Worm (Caenorhabditis elegans) whole organism, mixed stage, embryonic: ENCODE data around the gene eelo-2.

Experiments used
- M03D4.4 ChIP-seq: sonication (generic microtip); optimal IDR thresholded peaks from 2 replicates; lab custom pipeline; 2017; ENCODE audit warnings: mild to moderate bottlenecking, missing genetic modification characterization, missing compliant biosample characterization
- bed-3 ChIP-seq: fragments of 200-800 bp; sonication (Bioruptor generic); optimal IDR thresholded peaks from 3 replicates; lab custom pipeline; 2018; ENCODE audit warnings: mild to moderate bottlenecking, missing genetic modification characterization, moderate library complexity, missing compliant biosample characterization
- blmp-1 ChIP-seq: fragments of 150-350 bp; optimal IDR thresholded peaks from 2 replicates; lab custom pipeline; 2014; ENCODE audit warnings: missing biosample characterization, missing genetic modification characterization
- ceh-39 ChIP-seq: fragments of 150-350 bp; optimal IDR thresholded peaks from 2 replicates; lab custom pipeline; 2014; ENCODE audit warnings: missing biosample characterization, missing genetic modification characterization
- ceh-43 ChIP-seq: fragments of 200-800 bp; sonication (Bioruptor generic); optimal IDR thresholded peaks from 2 replicates; lab custom pipeline; 2018; ENCODE audit warnings: mild to moderate bottlenecking, missing genetic modification characterization, moderate library complexity, missing compliant biosample characterization
- ceh-83 ChIP-seq: fragments of 200-800 bp; sonication (Bioruptor generic); optimal IDR thresholded peaks from 2 replicates; lab custom pipeline; 2018; ENCODE audit warnings: mild to moderate bottlenecking, missing genetic modification characterization, missing compliant biosample characterization
- ces-1 ChIP-seq: fragments of 150-350 bp; optimal IDR thresholded peaks from 2 replicates; lab custom pipeline; 2014; ENCODE audit warnings: missing biosample characterization, missing genetic modification reagents, missing genetic modification characterization
- cnd-1 ChIP-seq: fragments of 200-800 bp; sonication (Bioruptor generic); optimal IDR thresholded peaks from 2 replicates; lab custom pipeline; 2018; ENCODE audit warnings: mild to moderate bottlenecking, missing genetic modification characterization, missing compliant biosample characterization
- drap-1 ChIP-seq: fragments of 200-800 bp; sonication (Bioruptor generic); optimal IDR thresholded peaks from 3 replicates; lab custom pipeline; 2018; ENCODE audit warnings: mild to moderate bottlenecking, missing genetic modification characterization, missing compliant biosample characterization
- elt-1 ChIP-seq: sonication (generic microtip); optimal IDR thresholded peaks from 2 replicates; lab custom pipeline; 2017; ENCODE audit warnings: missing genetic modification characterization, mild to moderate bottlenecking, missing compliant biosample characterization, antibody characterized with exemption, moderate library complexity, borderline replicate concordance; ENCODE audit not compliant: insufficient read depth
- elt-3 ChIP-seq: fragments of 150-350 bp; optimal IDR thresholded peaks from 2 replicates; lab custom pipeline; 2014; ENCODE audit warnings: missing biosample characterization, missing genetic modification characterization
- flh-1 ChIP-seq: fragments of 200-800 bp; sonication (Bioruptor generic); optimal IDR thresholded peaks from 2 replicates; lab custom pipeline; 2018; ENCODE audit warnings: mild to moderate bottlenecking, missing genetic modification characterization, moderate library complexity, missing compliant biosample characterization
- ham-2 ChIP-seq: fragments of 200-800 bp; sonication (Bioruptor generic); optimal IDR thresholded peaks from 2 replicates; lab custom pipeline; 2018; ENCODE audit warnings: mild to moderate bottlenecking, missing genetic modification characterization, missing compliant biosample characterization
- hlh-1 ChIP-seq: fragments of 150-350 bp; optimal IDR thresholded peaks from 2 replicates; lab custom pipeline; 2014; ENCODE audit warnings: missing biosample characterization, missing genetic modification reagents, missing genetic modification characterization
- lin-13 ChIP-seq: fragments of 150-350 bp; optimal IDR thresholded peaks from 2 replicates; lab custom pipeline; 2014; ENCODE audit warnings: missing biosample characterization, missing genetic modification characterization
- lin-32 ChIP-seq: fragments of 200-800 bp; sonication (Bioruptor generic); optimal IDR thresholded peaks from 2 replicates; lab custom pipeline; 2018; ENCODE audit warnings: mild to moderate bottlenecking, missing genetic modification characterization, missing compliant biosample characterization
- lsy-2 ChIP-seq: fragments of 150-350 bp; optimal IDR thresholded peaks from 2 replicates; lab custom pipeline; 2014; ENCODE audit warnings: missing biosample characterization, missing genetic modification characterization
- mab-5 ChIP-seq: fragments of 150-350 bp; optimal IDR thresholded peaks from 2 replicates; lab custom pipeline; 2014; ENCODE audit warnings: missing biosample characterization, missing genetic modification characterization
- mep-1 ChIP-seq: fragments of 150-350 bp; optimal IDR thresholded peaks from 2 replicates; lab custom pipeline; 2017; ENCODE audit warnings: missing biosample characterization, missing genetic modification reagents, missing genetic modification characterization, inconsistent platforms
- mls-2 ChIP-seq: sonication (generic microtip); optimal IDR thresholded peaks from 2 replicates; lab custom pipeline; 2016; ENCODE audit warnings: mild to moderate bottlenecking, missing genetic modification characterization, moderate library complexity, missing compliant biosample characterization
- nhr-12 ChIP-seq: fragments of 150-350 bp; optimal IDR thresholded peaks from 2 replicates; lab custom pipeline; 2014; ENCODE audit warnings: missing biosample characterization, missing genetic modification characterization
- nhr-2 ChIP-seq: fragments of 150-350 bp; optimal IDR thresholded peaks from 2 replicates; lab custom pipeline; 2014; ENCODE audit warnings: missing biosample characterization, missing genetic modification characterization
- nhr-237 ChIP-seq: fragments of 150-350 bp; optimal IDR thresholded peaks from 2 replicates; lab custom pipeline; 2014; ENCODE audit warnings: missing biosample characterization, missing genetic modification characterization
- nhr-28 ChIP-seq: fragments of 150-350 bp; optimal IDR thresholded peaks from 2 replicates; lab custom pipeline; 2014; ENCODE audit warnings: missing biosample characterization, missing genetic modification characterization
- nhr-76 ChIP-seq: sonication (generic microtip); optimal IDR thresholded peaks from 2 replicates; lab custom pipeline; 2017; ENCODE audit warnings: missing biosample characterization, missing genetic modification characterization
- pha-4 ChIP-seq: fragments of 150-350 bp; optimal IDR thresholded peaks from 2 replicates; lab custom pipeline; 2018; ENCODE audit warnings: missing biosample characterization, missing genetic modification reagents, missing genetic modification characterization
- sem-2 ChIP-seq: fragments of 200-800 bp; sonication (Bioruptor generic); optimal IDR thresholded peaks from 2 replicates; lab custom pipeline; 2018; ENCODE audit warnings: mild to moderate bottlenecking, missing genetic modification characterization, missing compliant biosample characterization
- snpc-4 ChIP-seq: fragments of 150-350 bp; optimal IDR thresholded peaks from 2 replicates; lab custom pipeline; 2014; ENCODE audit warnings: missing biosample characterization, missing genetic modification characterization
- sptf-1 ChIP-seq: sonication (generic microtip); optimal IDR thresholded peaks from 2 replicates; lab custom pipeline; 2017; ENCODE audit warnings: mild to moderate bottlenecking, missing genetic modification characterization, moderate library complexity, missing compliant biosample characterization
- tbx-8 ChIP-seq: fragments of 200-800 bp; sonication (Bioruptor generic); optimal IDR thresholded peaks from 2 replicates; lab custom pipeline; 2018; ENCODE audit warnings: mild to moderate bottlenecking, missing genetic modification characterization, moderate library complexity, missing compliant biosample characterization
- unc-120 ChIP-seq: sonication (generic microtip); optimal IDR thresholded peaks from 2 replicates; lab custom pipeline; 2017; ENCODE audit warnings: missing genetic modification characterization, missing compliant biosample characterization; ENCODE audit not compliant: poor library complexity, severe bottlenecking
- unc-39 ChIP-seq: fragments of 150-350 bp; optimal IDR thresholded peaks from 2 replicates; lab custom pipeline; 2014; ENCODE audit warnings: missing biosample characterization, missing genetic modification characterization
- unc-62 ChIP-seq: fragments of 150-350 bp; optimal IDR thresholded peaks from 2 replicates; lab custom pipeline; 2014; ENCODE audit warnings: missing biosample characterization, missing genetic modification reagents, missing genetic modification characterization
- zip-8 ChIP-seq: fragments of 150-350 bp; optimal IDR thresholded peaks from 2 replicates; lab custom pipeline; 2014; ENCODE audit warnings: missing biosample characterization, missing genetic modification characterization
- ztf-11 ChIP-seq: fragments of 150-350 bp; optimal IDR thresholded peaks from 2 replicates; lab custom pipeline; 2014; ENCODE audit warnings: missing biosample characterization, missing genetic modification characterization

The eelo-2 gene

DNA sequence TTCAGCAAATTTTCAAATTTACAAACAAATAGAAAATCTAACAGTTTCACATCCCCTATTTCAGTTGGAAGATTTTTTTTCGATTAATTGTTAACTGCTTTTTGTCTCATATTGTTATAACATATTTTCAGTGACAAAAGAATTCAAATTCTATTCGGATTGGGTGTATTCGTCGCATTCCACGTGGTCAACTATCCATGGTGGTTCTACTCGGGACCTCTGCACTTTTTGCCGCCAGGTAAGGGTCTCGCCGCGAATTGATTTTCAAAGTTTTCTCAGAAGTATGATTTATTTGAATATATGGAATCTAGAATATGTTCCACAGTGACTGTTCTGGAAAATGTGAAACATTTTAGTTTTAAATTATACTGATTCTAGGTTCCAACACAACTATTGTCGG lies 1.4 kb upstream of the eelo-2 start:
- no peak for TF ChIP-seq hlh-1 (tag; lab: Kevin White, UChicago)
- no peak for TF ChIP-seq drap-1 (GFP tag; lab: Kevin White, UChicago)
- no peak for TF ChIP-seq unc-62
- no peak for TF ChIP-seq elt-1
- no peak for TF ChIP-seq unc-39
- TF ChIP-seq lin-32 = no peak
- no peak for TF ChIP-seq ceh-43 (GFP tag; lab: Kevin White, UChicago)
- no peak for TF ChIP-seq mep-1 (tag; lab: Kevin White, UChicago)
- TF ChIP-seq nhr-237 = no peak
- no peak for TF ChIP-seq snpc-4 (tag; lab: Kevin White, UChicago)
- TF ChIP-seq ham-2 (GFP tag; lab: Kevin White, UChicago) = no peak
- TF ChIP-seq nhr-76 (tag; lab: Kevin White, UChicago) = no peak
- no peak for TF ChIP-seq M03D4.4 (tag; lab: Kevin White, UChicago)
- no peak for TF ChIP-seq ztf-11 (tag; lab: Kevin White, UChicago)
- TF ChIP-seq unc-120 (tag; lab: Kevin White, UChicago) = no peak
- no peak for TF ChIP-seq nhr-28 (tag; lab: Kevin White, UChicago)
- no peak for TF ChIP-seq zip-8 (tag; lab: Kevin White, UChicago)
- TF ChIP-seq nhr-12 (tag; lab: Kevin White, UChicago) = no peak
- no peak for TF ChIP-seq lsy-2
- no peak for TF ChIP-seq nhr-2 (tag; lab: Kevin White, UChicago)

DNA sequence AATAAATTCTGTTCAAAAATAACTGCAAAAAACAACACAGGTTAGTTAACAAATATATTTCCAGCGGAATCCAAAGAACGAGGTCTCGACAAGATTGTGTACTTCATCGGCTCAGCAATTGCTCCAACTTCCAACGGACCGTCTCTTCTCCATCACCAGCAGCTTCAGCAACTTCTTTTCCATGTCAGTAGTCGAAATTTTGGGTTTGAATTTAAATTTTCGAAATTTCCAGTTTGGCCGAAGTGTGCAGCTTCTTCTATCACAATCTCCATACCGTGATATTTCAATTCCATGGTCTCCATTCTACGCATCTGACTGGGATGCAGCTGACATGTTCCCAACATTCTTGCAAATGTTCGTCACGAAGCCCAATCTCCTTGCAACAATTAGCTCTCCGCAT lies 3.5 kb downstream of the eelo-2 start:
- TF ChIP-seq unc-120 (tag; lab: Kevin White, UChicago) (no peak), snpc-4 (tag; lab: Kevin White, UChicago) (no peak), cnd-1 (tag; lab: Kevin White, UChicago) (no peak), blmp-1 (no peak), nhr-28 (tag; lab: Kevin White, UChicago) (no peak), ham-2 (GFP tag; lab: Kevin White, UChicago) (no peak), lsy-2 (no peak), nhr-12 (tag; lab: Kevin White, UChicago) (no peak), sptf-1 (no peak), mab-5 (tag; lab: Kevin White, UChicago) (no peak), elt-1 (no peak), drap-1 (GFP tag; lab: Kevin White, UChicago) (no peak), zip-8 (tag; lab: Kevin White, UChicago) (no peak), unc-62 (no peak), pha-4 (tag; lab: Kevin White, UChicago) (no peak), ces-1 (GFP tag; lab: Kevin White, UChicago) (no peak), ceh-39 (tag; lab: Kevin White, UChicago) (no peak), ceh-43 (GFP tag; lab: Kevin White, UChicago) (no peak)

DNA sequence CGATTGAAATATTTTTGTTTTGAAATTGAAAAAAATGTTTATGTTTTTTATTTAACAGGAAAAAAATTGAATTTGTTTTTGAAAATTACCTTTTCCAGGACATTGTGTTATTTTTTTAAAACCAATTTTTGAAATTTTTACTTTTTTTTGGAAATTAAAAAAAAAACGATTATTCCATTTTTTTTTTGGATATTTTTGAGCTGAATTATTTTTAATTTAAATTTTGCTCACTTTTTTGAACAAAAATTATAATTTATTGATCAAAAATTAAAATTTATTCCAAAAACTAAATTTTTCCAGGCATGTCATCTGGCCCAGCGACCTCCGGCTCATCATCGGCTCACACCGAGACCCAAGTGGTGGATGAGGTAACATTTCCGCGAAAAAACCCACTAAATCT lies 5.1 kb downstream of the eelo-2 start, which contains the start of gene gtf-2E1:
gtf-2E1 (plus strand) TSS at position 301 of the 400 bp plus-strand sequence.
- TF ChIP-seq elt-1 (no peak), nhr-28 (tag; lab: Kevin White, UChicago) (no peak), M03D4.4 (tag; lab: Kevin White, UChicago) (no peak), mls-2 (tag; lab: Kevin White, UChicago) (no peak), nhr-76 (tag; lab: Kevin White, UChicago) (no peak), unc-120 (tag; lab: Kevin White, UChicago) (no peak), hlh-1 (tag; lab: Kevin White, UChicago) (no peak), blmp-1 (no peak), drap-1 (GFP tag; lab: Kevin White, UChicago) (no peak), nhr-2 (tag; lab: Kevin White, UChicago) (no peak), lsy-2 (no peak)

DNA sequence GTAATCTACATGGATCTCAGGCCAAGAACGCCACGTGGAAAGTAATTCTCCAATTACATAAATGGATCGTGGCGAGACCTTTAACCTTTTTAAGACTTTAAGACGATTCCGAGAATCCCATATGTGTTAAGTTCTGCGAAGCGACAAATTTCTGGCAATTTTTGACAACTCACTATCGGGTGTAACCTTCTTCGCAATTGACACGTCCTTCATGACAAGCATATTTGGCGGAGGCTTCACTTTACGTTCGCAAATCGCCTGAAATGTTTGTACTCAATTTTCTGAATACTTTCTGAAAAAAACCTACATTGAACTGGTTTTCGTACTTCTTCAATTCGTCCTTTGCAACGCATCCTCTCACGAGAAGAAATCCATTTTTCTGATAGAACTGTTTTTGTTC lies 8.9 kb downstream of the eelo-2 start:
- TF ChIP-seq ceh-83 = no peak
- no peak for TF ChIP-seq ceh-39 (tag; lab: Kevin White, UChicago)
- no peak for TF ChIP-seq blmp-1
- TF ChIP-seq nhr-237 = no peak
- TF ChIP-seq, all 35 proteins: peak for 0

DNA sequence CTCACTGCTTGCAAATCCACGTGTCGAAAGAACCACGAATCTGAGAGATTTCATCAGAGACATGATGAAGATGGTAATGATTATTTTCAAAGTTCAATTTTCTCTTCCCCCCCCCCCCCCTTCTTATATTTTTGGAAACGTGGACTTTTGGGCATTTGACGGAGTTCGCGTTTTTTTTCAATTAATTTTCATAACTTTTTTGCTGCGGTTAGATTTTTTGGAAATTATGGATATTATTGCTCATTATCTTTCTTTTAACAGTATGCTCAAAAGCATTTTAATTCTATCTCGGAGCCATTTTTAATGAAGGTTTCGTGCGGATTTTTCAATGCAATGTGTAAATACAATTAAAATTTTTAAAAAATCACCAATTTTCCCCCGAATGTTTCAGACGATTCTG lies 9.4 kb downstream of the eelo-2 start, which contains the start of gene phyh-1:
phyh-1 (minus strand) TSS at position 101 of the 400 bp plus-strand sequence.
- TF ChIP-seq ceh-83 (no peak), lin-13 (tag; lab: Kevin White, UChicago) (no peak), drap-1 (GFP tag; lab: Kevin White, UChicago) (no peak), M03D4.4 (tag; lab: Kevin White, UChicago) (no peak), elt-3 (tag; lab: Kevin White, UChicago) (no peak), zip-8 (tag; lab: Kevin White, UChicago) (no peak), flh-1 (GFP tag; lab: Kevin White, UChicago) (no peak), sem-2 (GFP tag; lab: Kevin White, UChicago) (no peak), ham-2 (GFP tag; lab: Kevin White, UChicago) (no peak), mep-1 (tag; lab: Kevin White, UChicago) (no peak), cnd-1 (tag; lab: Kevin White, UChicago) (no peak), pha-4 (tag; lab: Kevin White, UChicago) (no peak), bed-3 (GFP tag; lab: Kevin White, UChicago) (no peak), tbx-8 (GFP tag; lab: Kevin White, UChicago) (no peak), nhr-2 (tag; lab: Kevin White, UChicago) (no peak), unc-39 (no peak), ceh-43 (GFP tag; lab: Kevin White, UChicago) (no peak), ceh-39 (tag; lab: Kevin White, UChicago) (no peak), nhr-76 (tag; lab: Kevin White, UChicago) (no peak), ztf-11 (tag; lab: Kevin White, UChicago) (no peak)
